Worm (Caenorhabditis elegans): ENCODE measurements around the gene K04H4.5.

DNA sequence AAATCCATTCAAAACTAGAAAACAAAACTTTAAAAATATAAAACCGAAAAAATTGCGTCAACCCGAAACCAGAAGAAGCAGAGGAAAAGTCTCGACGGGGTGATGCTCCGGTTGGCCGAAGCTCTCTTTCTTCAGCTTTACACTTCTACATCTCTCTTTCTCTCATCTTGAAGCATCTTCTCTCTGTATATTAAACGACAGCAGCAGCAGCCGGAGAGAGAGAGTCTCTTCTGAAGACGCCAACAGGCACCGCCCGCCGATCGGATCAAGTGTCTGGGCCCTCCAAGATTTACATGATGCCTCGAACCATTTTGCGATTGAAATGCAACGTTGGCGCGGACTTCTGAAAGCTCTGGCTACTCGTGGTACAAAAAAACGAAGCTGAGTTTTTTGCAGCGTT is 12.4 kb upstream of the K04H4.5 start:
- TF ChIP-seq ztf-29 (GFP tag; IDR thresholded peaks at IDR 0.05) (no peak), med-1 (GFP tag; optimal IDR thresholded peaks at IDR 0.05; ENCODE audit: insufficient read depth) (no peak), flt-1 (GFP tag; IDR thresholded peaks at IDR 0.05) (no peak), ztf-23 (GFP tag; IDR thresholded peaks at IDR 0.05) (0 out of 2 replicates have a peak, but pooled peaks have one; percentile 14), cog-1 (tag; optimal IDR thresholded peaks at IDR 0.05) (no peak)

Data from whole organism, midembryonic.